Fruit fly (Drosophila melanogaster) whole organism, embryonic: ENCODE data around the gene Elp4.
A peak's percentile ranks its signal among the peaks of the same experiment; 100 is the strongest.

Experiments
- BEAF-32 ChIP-seq: fragments of 200-800 bp; sonication (Bioruptor generic); optimal IDR thresholded peaks from 3 replicates; lab custom pipeline; 2017; ENCODE audit warnings: missing biosample characterization, missing genetic modification characterization, mild to moderate bottlenecking, moderate library complexity, missing genetic modification reagents
- Bgb ChIP-seq: fragments of 200-800 bp; sonication (Bioruptor generic); IDR thresholded peaks from 2 replicates; pipeline ENCODE4 v1.3.6; 2022; ENCODE audit warnings: missing biosample characterization, missing genetic modification characterization; ENCODE audit not compliant: partially characterized antibody
- CG10366 ChIP-seq: fragments of 200-800 bp; sonication (Bioruptor generic); IDR thresholded peaks from 2 replicates; pipeline ENCODE4 v1.3.6; 2022; ENCODE audit warnings: missing biosample characterization, missing genetic modification characterization
- CG10565 ChIP-seq: fragments of 200-800 bp; sonication (Bioruptor generic); optimal IDR thresholded peaks from 3 replicates; lab custom pipeline; 2016; ENCODE audit warnings: missing biosample characterization, mild to moderate bottlenecking, missing genetic modification characterization
- CG12299 ChIP-seq: fragments of 200-800 bp; sonication (Bioruptor generic); optimal IDR thresholded peaks from 2 replicates; lab custom pipeline; 2018; ENCODE audit warnings: missing biosample characterization, mild to moderate bottlenecking, missing genetic modification characterization
- CG2129 ChIP-seq: fragments of 200-800 bp; sonication (Bioruptor generic); IDR thresholded peaks from 2 replicates; pipeline ENCODE4 v1.3.6; 2022; ENCODE audit warnings: missing biosample characterization, missing genetic modification characterization; ENCODE audit not compliant: partially characterized antibody
- CG33557 ChIP-seq: fragments of 200-800 bp; sonication (Bioruptor generic); optimal IDR thresholded peaks from 2 replicates; lab custom pipeline; 2019; ENCODE audit warnings: missing biosample characterization, mild to moderate bottlenecking, missing genetic modification characterization, moderate library complexity
- CG4854 ChIP-seq: fragments of 200-800 bp; sonication (Bioruptor generic); optimal IDR thresholded peaks from 2 replicates; lab custom pipeline; 2016; ENCODE audit warnings: missing biosample characterization, missing genetic modification characterization, inconsistent platforms
- CG7786 ChIP-seq: fragments of 200-800 bp; sonication (Bioruptor generic); optimal IDR thresholded peaks from 2 replicates; lab custom pipeline; 2016; ENCODE audit warnings: missing biosample characterization, missing genetic modification characterization
- CG7839 ChIP-seq: fragments of 200-800 bp; sonication (Bioruptor generic); optimal IDR thresholded peaks from 3 replicates; lab custom pipeline; 2018; ENCODE audit warnings: missing biosample characterization, mild to moderate bottlenecking, missing genetic modification characterization, moderate library complexity
- CG8924 ChIP-seq: fragments of 200-800 bp; optimal IDR thresholded peaks from 3 replicates; lab custom pipeline; 2019; ENCODE audit warnings: missing biosample characterization, mild to moderate bottlenecking, missing genetic modification characterization, moderate library complexity
- CG9817 ChIP-seq: fragments of 200-800 bp; sonication (Bioruptor generic); optimal IDR thresholded peaks from 2 replicates; lab custom pipeline; 2018; ENCODE audit warnings: missing biosample characterization, mild to moderate bottlenecking, missing genetic modification characterization, moderate library complexity
- CkIIα-i1 ChIP-seq: fragments of 200-800 bp; sonication (Bioruptor generic); IDR thresholded peaks from 2 replicates; pipeline ENCODE4 v1.3.6; 2022; ENCODE audit warnings: missing biosample characterization, missing genetic modification characterization
- CoRest ChIP-seq: fragments of 200-800 bp; sonication (Bioruptor generic); optimal IDR thresholded peaks from 3 replicates; lab custom pipeline; 2018; ENCODE audit warnings: missing biosample characterization, mild to moderate bottlenecking, missing genetic modification characterization, moderate library complexity
- Dp ChIP-seq: fragments of 200-800 bp; sonication (Bioruptor generic); optimal IDR thresholded peaks from 2 replicates; lab custom pipeline; 2018; ENCODE audit warnings: missing biosample characterization, mild to moderate bottlenecking, missing genetic modification characterization, moderate library complexity
- GATAe ChIP-seq: fragments of 200-800 bp; sonication (Bioruptor generic); conservative IDR thresholded peaks from 2 replicates; pipeline ENCODE4 v1.3.6; 2022; ENCODE audit warnings: missing biosample characterization, missing genetic modification characterization
- HLH4C ChIP-seq: fragments of 200-800 bp; sonication (Bioruptor generic); IDR thresholded peaks from 3 replicates; pipeline ENCODE4 v1.3.6; 2022; ENCODE audit warnings: missing biosample characterization, missing genetic modification characterization; ENCODE audit not compliant: partially characterized antibody
- MESR4 ChIP-seq: fragments of 200-800 bp; sonication (Bioruptor generic); optimal IDR thresholded peaks from 2 replicates; lab custom pipeline; 2018; ENCODE audit warnings: missing biosample characterization, mild to moderate bottlenecking, missing genetic modification characterization, moderate library complexity
- Med ChIP-seq: fragments of 200-800 bp; sonication (Bioruptor generic); peaks from one replicate; lab custom pipeline; 2016; ENCODE audit warnings: missing biosample characterization, missing genetic modification characterization, mild to moderate bottlenecking, inconsistent platforms, moderate library complexity
- Myb ChIP-seq: fragments of 200-800 bp; sonication (Bioruptor generic); optimal IDR thresholded peaks from 2 replicates; lab custom pipeline; 2016; ENCODE audit warnings: missing biosample characterization, missing genetic modification characterization
- Six4 ChIP-seq: fragments of 200-800 bp; sonication (Bioruptor generic); optimal IDR thresholded peaks from 2 replicates; lab custom pipeline; 2016; ENCODE audit warnings: missing biosample characterization, missing genetic modification characterization
- Sox102F ChIP-seq: fragments of 200-800 bp; sonication (Bioruptor generic); optimal IDR thresholded peaks from 2 replicates; lab custom pipeline; 2018; ENCODE audit warnings: missing biosample characterization, mild to moderate bottlenecking, missing genetic modification characterization, moderate library complexity
- YL-1 ChIP-seq: fragments of 200-800 bp; sonication (Bioruptor generic); optimal IDR thresholded peaks from 3 replicates; lab custom pipeline; 2017; ENCODE audit warnings: missing biosample characterization, mild to moderate bottlenecking, missing genetic modification characterization
- amos ChIP-seq: fragments of 200-800 bp; sonication (Bioruptor generic); IDR thresholded peaks from 2 replicates; pipeline ENCODE4 v1.3.6; 2022; ENCODE audit warnings: missing biosample characterization, missing genetic modification characterization; ENCODE audit not compliant: partially characterized antibody
- ash1 ChIP-seq: fragments of 200-800 bp; sonication (Bioruptor generic); optimal IDR thresholded peaks from 2 replicates; lab custom pipeline; 2018; ENCODE audit warnings: missing biosample characterization, mild to moderate bottlenecking, missing genetic modification characterization
- bbx ChIP-seq: fragments of 200-800 bp; sonication (Bioruptor generic); IDR thresholded peaks from 2 replicates; pipeline ENCODE4 v1.3.6; 2022; ENCODE audit warnings: missing biosample characterization, missing genetic modification characterization; ENCODE audit not compliant: partially characterized antibody
- cg ChIP-seq: fragments of 200-800 bp; sonication (Bioruptor generic); optimal IDR thresholded peaks from 3 replicates; lab custom pipeline; 2019; ENCODE audit warnings: missing biosample characterization, mild to moderate bottlenecking, missing genetic modification characterization, moderate library complexity
- chif ChIP-seq, 2 experiments: fragments of 200-800 bp; sonication (Bioruptor generic); optimal IDR thresholded peaks; 3 replicates each; lab custom pipeline; 2016; ENCODE audit warnings: missing biosample characterization in 2 of 2, missing genetic modification characterization in 2 of 2
- corto ChIP-seq: fragments of 200-800 bp; sonication (Bioruptor generic); optimal IDR thresholded peaks from 2 replicates; lab custom pipeline; 2016; ENCODE audit warnings: missing biosample characterization, mild to moderate bottlenecking, missing genetic modification characterization, moderate library complexity
- disco-r ChIP-seq: fragments of 200-800 bp; sonication (Bioruptor generic); optimal IDR thresholded peaks from 2 replicates; lab custom pipeline; 2016; ENCODE audit warnings: missing biosample characterization, missing genetic modification characterization
- fd102C ChIP-seq: fragments of 200-800 bp; sonication (Bioruptor generic); optimal IDR thresholded peaks from 2 replicates; lab custom pipeline; 2018; ENCODE audit warnings: missing biosample characterization, mild to moderate bottlenecking, missing genetic modification characterization, moderate library complexity
- fd64A ChIP-seq: fragments of 200-800 bp; sonication (Bioruptor generic); optimal IDR thresholded peaks from 3 replicates; lab custom pipeline; 2018; ENCODE audit warnings: missing biosample characterization, mild to moderate bottlenecking, missing genetic modification characterization
- fru ChIP-seq: fragments of >200 bp; optimal IDR thresholded peaks from 2 replicates; lab custom pipeline; 2017
- hb ChIP-seq: fragments of 200-800 bp; sonication (Bioruptor generic); IDR thresholded peaks from 3 replicates; pipeline ENCODE4 v1.3.6; 2022; ENCODE audit warnings: missing biosample characterization, missing genetic modification characterization; ENCODE audit not compliant: partially characterized antibody
- ind ChIP-seq: fragments of 200-800 bp; sonication (Bioruptor generic); optimal IDR thresholded peaks from 3 replicates; lab custom pipeline; 2016; ENCODE audit warnings: missing biosample characterization, missing genetic modification characterization
- knrl ChIP-seq: fragments of 200-800 bp; sonication (Bioruptor generic); IDR thresholded peaks from 3 replicates; pipeline ENCODE4 v1.3.6; 2022; ENCODE audit warnings: missing biosample characterization, missing genetic modification characterization; ENCODE audit not compliant: partially characterized antibody
- otp ChIP-seq: fragments of 200-800 bp; sonication (Bioruptor generic); IDR thresholded peaks from 3 replicates; pipeline ENCODE4, ENCODE4 v1.3.6; 2022; ENCODE audit warnings: missing biosample characterization, missing genetic modification characterization
- p53 ChIP-seq: fragments of 200-800 bp; sonication (Bioruptor generic); optimal IDR thresholded peaks from 2 replicates; lab custom pipeline; 2016; ENCODE audit warnings: missing biosample characterization, missing genetic modification characterization
- peb ChIP-seq: fragments of 200-800 bp; sonication (Bioruptor generic); IDR thresholded peaks from 2 replicates; pipeline ENCODE4 v1.3.6; 2022; ENCODE audit warnings: missing biosample characterization, missing genetic modification characterization
- psq ChIP-seq: fragments of 200-800 bp; sonication (Bioruptor generic); optimal IDR thresholded peaks from 2 replicates; lab custom pipeline; 2017; ENCODE audit warnings: missing biosample characterization, missing genetic modification characterization
- shn ChIP-seq: fragments of 200-800 bp; sonication (Bioruptor generic); optimal IDR thresholded peaks from 3 replicates; lab custom pipeline; 2016; ENCODE audit warnings: missing biosample characterization, missing genetic modification characterization
- sna ChIP-seq: fragments of 200-800 bp; sonication (Bioruptor generic); IDR thresholded peaks from 2 replicates; pipeline ENCODE4 v1.3.6; 2022; ENCODE audit warnings: missing biosample characterization, missing genetic modification characterization; ENCODE audit not compliant: partially characterized antibody
- ssp ChIP-seq: fragments of 200-800 bp; sonication (Bioruptor generic); IDR thresholded peaks from 2 replicates; pipeline ENCODE4 v1.3.6; 2022; ENCODE audit warnings: missing biosample characterization, missing genetic modification characterization
- stc ChIP-seq: fragments of 200-800 bp; sonication (Bioruptor generic); IDR thresholded peaks from 2 replicates; pipeline ENCODE4 v1.3.6; 2022; ENCODE audit warnings: missing biosample characterization, missing genetic modification characterization
- stwl ChIP-seq: fragments of 200-800 bp; sonication (Bioruptor generic); optimal IDR thresholded peaks from 3 replicates; lab custom pipeline; 2018; ENCODE audit warnings: missing biosample characterization, mild to moderate bottlenecking, missing genetic modification characterization, moderate library complexity
- tap ChIP-seq: fragments of 200-800 bp; optimal IDR thresholded peaks from 3 replicates; lab custom pipeline; 2019; ENCODE audit warnings: missing biosample characterization, mild to moderate bottlenecking, missing genetic modification characterization, moderate library complexity
- tgo ChIP-seq: fragments of 200-800 bp; sonication (Bioruptor generic); IDR thresholded peaks from 3 replicates; pipeline ENCODE4 v1.3.6; 2022; ENCODE audit warnings: missing biosample characterization, missing genetic modification characterization
- toy ChIP-seq: fragments of 200-800 bp; sonication (Bioruptor generic); IDR thresholded peaks from 2 replicates; pipeline ENCODE4 v1.3.6; 2022; ENCODE audit warnings: missing biosample characterization, missing genetic modification characterization
- unc-4 ChIP-seq: fragments of 200-800 bp; sonication (Bioruptor generic); IDR thresholded peaks from 2 replicates; pipeline ENCODE4 v1.3.6; 2022; ENCODE audit warnings: missing biosample characterization, missing genetic modification characterization; ENCODE audit not compliant: partially characterized antibody
- zen2 ChIP-seq: fragments of 200-800 bp; sonication (Bioruptor generic); IDR thresholded peaks from 3 replicates; pipeline ENCODE4 v1.3.6; 2022; ENCODE audit warnings: missing biosample characterization, missing genetic modification characterization; ENCODE audit not compliant: partially characterized antibody

Elp4 gene

dm6 chr2L:5525723-5526122 is 1.8 kb downstream of the Elp4 start, which contains the start of gene Cap-D3 (continued):
- TF ChIP-seq YL-1 (GFP tag; lab: Kevin White, UChicago) = no peak
- TF ChIP-seq peb (GFP tag; lab: Robert Waterston, UW) = no peak
- peak; percentile 65 for TF ChIP-seq zen2 (GFP tag; lab: Robert Waterston, UW)
- TF ChIP-seq ind (GFP tag; lab: Kevin White, UChicago) = no peak
- TF ChIP-seq ssp (GFP tag; lab: Robert Waterston, UW) = no peak
- no peak for TF ChIP-seq cg (GFP tag; lab: Kevin White, UChicago)
- TF ChIP-seq chif (GFP tag; optimal IDR thresholded peaks at IDR 0.05; lab: Kevin White, UChicago) = no peak
- no peak for TF ChIP-seq ash1 (GFP tag; lab: Kevin White, UChicago)
- peak; percentile 60 for TF ChIP-seq Bgb (GFP tag; lab: Robert Waterston, UW)
- no peak for TF ChIP-seq tap (tag; lab: Kevin White, UChicago)
- TF ChIP-seq CG7786 = no peak
- no peak for TF ChIP-seq CG10366 (GFP tag; lab: Robert Waterston, UW)
- TF ChIP-seq CkIIα-i1 = no peak
- TF ChIP-seq MESR4 (GFP tag; lab: Kevin White, UChicago) = peak; percentile 27
- TF ChIP-seq knrl (GFP tag; lab: Robert Waterston, UW) = peak; percentile 28; the same call in 1 of the 3 replicates
- no peak for TF ChIP-seq fru (lab: Kevin White, UChicago)
- TF ChIP-seq disco-r = no peak
- TF ChIP-seq fd102C (GFP tag; lab: Kevin White, UChicago) = no peak
- no peak for TF ChIP-seq toy (GFP tag; lab: Robert Waterston, UW)
- no peak for TF ChIP-seq CG9817
- TF ChIP-seq Dp = peak; percentile 74
- no peak for TF ChIP-seq shn
- no peak for TF ChIP-seq fd64A (GFP tag; lab: Kevin White, UChicago)
- no peak for TF ChIP-seq CG7839 (tag; lab: Kevin White, UChicago)
- no peak for TF ChIP-seq tgo
- no peak for TF ChIP-seq Six4
- no peak for TF ChIP-seq stwl (tag; lab: Kevin White, UChicago)
- peak; percentile 69 for TF ChIP-seq bbx (GFP tag; lab: Robert Waterston, UW)
- TF ChIP-seq GATAe = no peak
- no peak for TF ChIP-seq p53 (GFP tag; lab: Kevin White, UChicago)
- TF ChIP-seq psq = no peak
- TF ChIP-seq amos (GFP tag; lab: Robert Waterston, UW) = no peak; the same call in 1 of the 2 replicates
- no peak for TF ChIP-seq otp (GFP tag; lab: Robert Waterston, UW)
- TF ChIP-seq CG4854 (GFP tag; lab: Kevin White, UChicago) = no peak
- no peak for TF ChIP-seq CoRest
- no peak for TF ChIP-seq CG12299 (tag; lab: Kevin White, UChicago)
- TF ChIP-seq CG10565 (GFP tag; lab: Kevin White, UChicago) = no peak
- TF ChIP-seq Myb = peak; percentile 78
- no peak for TF ChIP-seq stc (GFP tag; lab: Robert Waterston, UW)
- no peak for TF ChIP-seq CG33557 (GFP tag; lab: Kevin White, UChicago)
- TF ChIP-seq CG8924 (tag; lab: Kevin White, UChicago) = no peak
- 0 out of 3 replicates have a peak, but pooled peaks have one; percentile 70 for TF ChIP-seq hb
- peak; percentile 85 for TF ChIP-seq HLH4C (GFP tag; lab: Robert Waterston, UW)
- TF ChIP-seq CG2129 = 0 out of 2 replicates have a peak, but pooled peaks have one; percentile 12
- peak; percentile 55; the same call in 1 of the 2 replicates for TF ChIP-seq sna (GFP tag; lab: Robert Waterston, UW)
- TF ChIP-seq Med (GFP tag; lab: Kevin White, UChicago) = peak; percentile 54
- no peak for TF ChIP-seq Sox102F (GFP tag; lab: Kevin White, UChicago)
- TF ChIP-seq unc-4 (GFP tag; lab: Robert Waterston, UW) = peak; percentile 36
- TF ChIP-seq corto = no peak
- peak; percentile 16 for TF ChIP-seq BEAF-32 (GFP tag; lab: Kevin White, UChicago)
